Worm (Caenorhabditis elegans) whole organism, late embryonic: ENCODE data around the gene gcy-13.

Experiments
- C38D4.7 ChIP-seq: fragments of 200-800 bp; sonication (Bioruptor generic); optimal IDR thresholded peaks from 2 replicates; lab custom pipeline; 2018; ENCODE audit warnings: mild to moderate bottlenecking, missing genetic modification characterization, moderate library complexity, missing compliant biosample characterization
- F13H6.1 ChIP-seq: sonication (generic microtip); optimal IDR thresholded peaks from 2 replicates; lab custom pipeline; 2016; ENCODE audit warnings: missing genetic modification characterization, missing compliant biosample characterization
- Y22D7AL.16 ChIP-seq: sonication (generic microtip); optimal IDR thresholded peaks from 2 replicates; lab custom pipeline; 2016; ENCODE audit warnings: missing genetic modification characterization, missing compliant biosample characterization
- ama-1 ChIP-seq: fragments of 150-350 bp; optimal IDR thresholded peaks from 2 replicates; lab custom pipeline; 2014
- ceh-14 ChIP-seq: sonication (generic microtip); optimal IDR thresholded peaks from 2 replicates; lab custom pipeline; 2016; ENCODE audit warnings: missing genotype, missing genetic modification characterization, missing compliant biosample characterization
- ceh-18 ChIP-seq: sonication (generic microtip); optimal IDR thresholded peaks from 2 replicates; lab custom pipeline; 2016; ENCODE audit warnings: missing genetic modification characterization, missing compliant biosample characterization
- ceh-2 ChIP-seq: sonication (generic microtip); optimal IDR thresholded peaks from 2 replicates; lab custom pipeline; 2016; ENCODE audit warnings: missing genotype, missing genetic modification characterization, missing compliant biosample characterization
- ceh-31 ChIP-seq: sonication (generic microtip); optimal IDR thresholded peaks from 2 replicates; lab custom pipeline; 2016; ENCODE audit warnings: missing genetic modification characterization, missing compliant biosample characterization
- ceh-34 ChIP-seq: sonication (generic microtip); optimal IDR thresholded peaks from 2 replicates; lab custom pipeline; 2016; ENCODE audit warnings: mild to moderate bottlenecking, missing genetic modification characterization, missing compliant biosample characterization
- ceh-45 ChIP-seq: fragments of 200-800 bp; sonication (Bioruptor generic); IDR thresholded peaks from 2 replicates; pipeline ENCODE4 v1.3.6; 2022; ENCODE audit warnings: missing genetic modification reagents, missing genetic modification characterization, missing compliant biosample characterization
- ceh-6 ChIP-seq: fragments of 200-800 bp; sonication (Bioruptor generic); optimal IDR thresholded peaks from 2 replicates; lab custom pipeline; 2018; ENCODE audit warnings: mild to moderate bottlenecking, missing genetic modification characterization, missing compliant biosample characterization
- dmd-4 ChIP-seq: sonication (generic microtip); optimal IDR thresholded peaks from 2 replicates; lab custom pipeline; 2016; ENCODE audit warnings: borderline replicate concordance, missing genetic modification characterization, missing compliant biosample characterization
- elt-4 ChIP-seq: sonication (generic microtip); optimal IDR thresholded peaks from 2 replicates; lab custom pipeline; 2016; ENCODE audit warnings: missing genetic modification characterization, missing compliant biosample characterization
- fax-1 ChIP-seq: sonication (generic microtip); optimal IDR thresholded peaks from 2 replicates; lab custom pipeline; 2016; ENCODE audit warnings: missing genotype, missing genetic modification characterization, missing compliant biosample characterization
- fkh-10 ChIP-seq: fragments of 150-350 bp; optimal IDR thresholded peaks from 2 replicates; lab custom pipeline; 2014; ENCODE audit warnings: missing biosample characterization, missing genetic modification reagents, missing genetic modification characterization
- fkh-6 ChIP-seq: sonication (generic microtip); optimal IDR thresholded peaks from 2 replicates; lab custom pipeline; 2016; ENCODE audit warnings: missing genetic modification characterization, missing compliant biosample characterization
- hlh-13 ChIP-seq: fragments of 200-800 bp; sonication (Bioruptor generic); optimal IDR thresholded peaks from 2 replicates; lab custom pipeline; 2018; ENCODE audit warnings: mild to moderate bottlenecking, missing genetic modification characterization, missing compliant biosample characterization
- hlh-30 ChIP-seq: sonication (generic microtip); optimal IDR thresholded peaks from 2 replicates; lab custom pipeline; 2017; ENCODE audit warnings: antibody characterized with exemption, missing genetic modification characterization, missing compliant biosample characterization; ENCODE audit not compliant: insufficient read depth
- hlh-6 ChIP-seq: sonication (generic microtip); optimal IDR thresholded peaks from 2 replicates; lab custom pipeline; 2016; ENCODE audit warnings: missing genotype, missing genetic modification characterization, missing compliant biosample characterization
- lim-6 ChIP-seq: sonication (generic microtip); optimal IDR thresholded peaks from 2 replicates; lab custom pipeline; 2016; ENCODE audit warnings: missing genetic modification characterization, missing compliant biosample characterization
- lin-11 ChIP-seq: fragments of 200-800 bp; sonication (Bioruptor generic); optimal IDR thresholded peaks from 2 replicates; lab custom pipeline; 2018; ENCODE audit warnings: mild to moderate bottlenecking, missing genetic modification characterization, missing compliant biosample characterization
- madf-2 ChIP-seq: sonication (generic microtip); optimal IDR thresholded peaks from 2 replicates; lab custom pipeline; 2017; ENCODE audit warnings: missing genetic modification characterization, missing compliant biosample characterization
- mec-3 ChIP-seq: sonication (generic microtip); optimal IDR thresholded peaks from 2 replicates; lab custom pipeline; 2016; ENCODE audit warnings: borderline replicate concordance, missing genetic modification characterization, missing compliant biosample characterization
- nfya-1 ChIP-seq: sonication (generic microtip); optimal IDR thresholded peaks from 2 replicates; lab custom pipeline; 2017; ENCODE audit warnings: missing genetic modification characterization, mild to moderate bottlenecking, missing compliant biosample characterization, antibody characterized with exemption, moderate library complexity
- nhr-232 ChIP-seq: sonication (generic microtip); optimal IDR thresholded peaks from 2 replicates; lab custom pipeline; 2016; ENCODE audit warnings: missing genetic modification characterization, missing compliant biosample characterization
- odd-2 ChIP-seq: sonication (generic microtip); optimal IDR thresholded peaks from 2 replicates; lab custom pipeline; 2017; ENCODE audit warnings: antibody characterized with exemption, mild to moderate bottlenecking, missing genetic modification characterization, missing compliant biosample characterization
- pros-1 ChIP-seq: fragments of 150-350 bp; optimal IDR thresholded peaks from 2 replicates; lab custom pipeline; 2014; ENCODE audit warnings: missing biosample characterization, missing genetic modification reagents, missing genetic modification characterization
- ref-2 ChIP-seq: sonication (generic microtip); optimal IDR thresholded peaks from 2 replicates; lab custom pipeline; 2016; ENCODE audit warnings: missing genetic modification characterization, missing compliant biosample characterization
- sox-2 ChIP-seq: fragments of 200-800 bp; sonication (Bioruptor generic); IDR thresholded peaks from 2 replicates; pipeline ENCODE4 v1.3.6; 2022; ENCODE audit warnings: missing genetic modification reagents, missing genetic modification characterization, missing compliant biosample characterization
- sox-4 ChIP-seq: sonication (generic microtip); optimal IDR thresholded peaks from 2 replicates; lab custom pipeline; 2017; ENCODE audit warnings: mild to moderate bottlenecking, missing genetic modification characterization, inconsistent platforms, missing compliant biosample characterization
- syd-9 ChIP-seq: sonication (generic microtip); optimal IDR thresholded peaks from 2 replicates; lab custom pipeline; 2016; ENCODE audit warnings: mild to moderate bottlenecking, missing genetic modification characterization, moderate library complexity, missing compliant biosample characterization
- ttx-3 ChIP-seq: sonication (generic microtip); optimal IDR thresholded peaks from 2 replicates; lab custom pipeline; 2016; ENCODE audit warnings: missing genetic modification reagents, missing genetic modification characterization, missing compliant biosample characterization
- unc-42 ChIP-seq: sonication (generic microtip); optimal IDR thresholded peaks from 2 replicates; lab custom pipeline; 2016; ENCODE audit warnings: missing genotype, missing genetic modification characterization, missing compliant biosample characterization
- unc-86 ChIP-seq: sonication (generic microtip); optimal IDR thresholded peaks from 2 replicates; lab custom pipeline; 2016; ENCODE audit warnings: missing genetic modification characterization, missing compliant biosample characterization
- zip-5 ChIP-seq: sonication (generic microtip); optimal IDR thresholded peaks from 2 replicates; lab custom pipeline; 2016; ENCODE audit warnings: missing genetic modification characterization, missing compliant biosample characterization

The gcy-13 gene

ce11 chrV:12317894-12318553, 51.3 kb downstream of the gcy-13 start, which contains the start of the genes R04F11.5 and R04F11.2:
TSS of gene R04F11.5 (minus strand) at chrV:12318019.
TSS of gene R04F11.2 (plus strand) at chrV:12318381.
- TF ChIP-seq ceh-31 (tag; lab: Kevin White, UChicago): peak; percentile 53
- TF ChIP-seq ref-2 (tag; lab: Kevin White, UChicago): peak; percentile 12
- peak; percentile 6 for TF ChIP-seq fkh-10 (GFP tag; lab: Kevin White, UChicago)
- peak; percentile 15 for TF ChIP-seq unc-42
- TF ChIP-seq nfya-1 (tag; lab: Kevin White, UChicago): peak; percentile 84
- TF ChIP-seq dmd-4 (tag; lab: Kevin White, UChicago): no peak
- TF ChIP-seq ceh-18 (tag; lab: Kevin White, UChicago): peak; percentile 8
- no peak for TF ChIP-seq ceh-2 (tag; lab: Kevin White, UChicago)

ce11 chrV:12317080-12317479, 52.3 kb downstream of the gcy-13 start, which contains the start of gene R04F11.3:
TSS of gene R04F11.3 (minus strand) at chrV:12317180.
- TF ChIP-seq nhr-232: no peak
- no peak for TF ChIP-seq fkh-10 (GFP tag; lab: Kevin White, UChicago)
- TF ChIP-seq fax-1 (tag; lab: Kevin White, UChicago): no peak
- TF ChIP-seq mec-3: no peak
- no peak for TF ChIP-seq ceh-34 (tag; lab: Kevin White, UChicago)
- TF ChIP-seq C38D4.7 (GFP tag; lab: Kevin White, UChicago): no peak
- no peak for TF ChIP-seq lim-6
- TF ChIP-seq ceh-14 (tag; lab: Kevin White, UChicago): no peak
- TF ChIP-seq hlh-6 (tag; lab: Kevin White, UChicago): no peak
- TF ChIP-seq odd-2 (tag; lab: Kevin White, UChicago): no peak
- TF ChIP-seq Y22D7AL.16 (tag; lab: Kevin White, UChicago): no peak
- TF ChIP-seq hlh-13: no peak
- no peak for TF ChIP-seq ceh-6 (GFP tag; lab: Kevin White, UChicago)

- no peak for TF ChIP-seq lin-11 (tag; lab: Kevin White, UChicago)
- no peak for TF ChIP-seq ceh-45 (GFP tag; lab: Robert Waterston, UW)
- no peak for TF ChIP-seq ceh-18 (tag; lab: Kevin White, UChicago)
- TF ChIP-seq sox-4: no peak
- no peak for TF ChIP-seq hlh-30 (tag; lab: Kevin White, UChicago)
- TF ChIP-seq nhr-232: no peak
- TF ChIP-seq elt-4 (tag; lab: Kevin White, UChicago): no peak
- no peak for TF ChIP-seq syd-9 (tag; lab: Kevin White, UChicago)
- TF ChIP-seq sox-2 (GFP tag; lab: Robert Waterston, UW): no peak
- TF ChIP-seq pros-1 (tag; lab: Kevin White, UChicago): no peak
- TF ChIP-seq unc-86: no peak
- no peak for TF ChIP-seq zip-5 (tag; lab: Kevin White, UChicago)
- no peak for TF ChIP-seq F13H6.1 (tag; lab: Kevin White, UChicago)
- TF ChIP-seq madf-2: no peak
- TF ChIP-seq ttx-3 (tag; lab: Kevin White, UChicago): no peak
- no peak for TF ChIP-seq ceh-6 (GFP tag; lab: Kevin White, UChicago)
- no peak for TF ChIP-seq ama-1 (lab: Kevin White, UChicago)
- no peak for TF ChIP-seq hlh-6 (tag; lab: Kevin White, UChicago)
Measured at ce11 chrV:12316076-12316475, 53.3 kb downstream of the gcy-13 start.

- TF ChIP-seq fkh-6 (tag; lab: Kevin White, UChicago) (no peak), C38D4.7 (GFP tag; lab: Kevin White, UChicago) (no peak), unc-42 (peak; percentile 59), lim-6 (no peak)
Measured at ce11 chrV:12314413-12314812, 54.9 kb downstream of the gcy-13 start.
